Fruit fly (Drosophila melanogaster) whole organism, embryonic: ENCODE measurements around the gene Cyp4ac1.

Experiments
- BEAF-32 ChIP-seq: fragments of 200-800 bp; sonication (Bioruptor generic); optimal IDR thresholded peaks from 3 replicates; lab custom pipeline; 2017; ENCODE audit warnings: missing biosample characterization, missing genetic modification characterization, mild to moderate bottlenecking, moderate library complexity, missing genetic modification reagents
- CG10274 ChIP-seq: fragments of 200-800 bp; sonication (Bioruptor generic); optimal IDR thresholded peaks from 3 replicates; lab custom pipeline; 2017; ENCODE audit warnings: missing biosample characterization, mild to moderate bottlenecking, missing genetic modification characterization
- CG11085 ChIP-seq: fragments of 200-800 bp; sonication (Bioruptor generic); IDR thresholded peaks from 2 replicates; pipeline ENCODE4 v1.3.6; 2022; ENCODE audit warnings: missing biosample characterization, missing genetic modification characterization
- CG12155 ChIP-seq: fragments of 200-800 bp; sonication (Bioruptor generic); optimal IDR thresholded peaks from 3 replicates; lab custom pipeline; 2016; ENCODE audit warnings: missing biosample characterization, missing genetic modification characterization
- CG13624 ChIP-seq: fragments of 200-800 bp; sonication (Bioruptor generic); optimal IDR thresholded peaks from 2 replicates; lab custom pipeline; 2016; ENCODE audit warnings: missing biosample characterization, missing genetic modification characterization
- CG14710 ChIP-seq: fragments of 200-800 bp; sonication (Bioruptor generic); optimal IDR thresholded peaks from 3 replicates; lab custom pipeline; 2019; ENCODE audit warnings: missing biosample characterization, mild to moderate bottlenecking, missing genetic modification characterization, moderate library complexity
- CG14965 ChIP-seq: fragments of 200-800 bp; sonication (Bioruptor generic); optimal IDR thresholded peaks from 2 replicates; lab custom pipeline; 2016; ENCODE audit warnings: missing biosample characterization, missing genetic modification characterization, borderline replicate concordance
- CG16779 ChIP-seq: fragments of 200-800 bp; sonication (Bioruptor generic); IDR thresholded peaks from 2 replicates; pipeline ENCODE4 v1.3.6; 2022; ENCODE audit warnings: missing biosample characterization, missing genetic modification characterization
- CG16813 ChIP-seq: fragments of 200-800 bp; sonication (Bioruptor generic); IDR thresholded peaks from 3 replicates; pipeline ENCODE4 v1.3.6; 2022; ENCODE audit warnings: missing biosample characterization, missing genetic modification characterization; ENCODE audit not compliant: partially characterized antibody
- CG17186 ChIP-seq: fragments of 200-800 bp; sonication (Bioruptor generic); optimal IDR thresholded peaks from 3 replicates; lab custom pipeline; 2017; ENCODE audit warnings: missing biosample characterization, missing genetic modification reagents, missing genetic modification characterization
- CG17568 ChIP-seq: fragments of 200-800 bp; sonication (Bioruptor generic); optimal IDR thresholded peaks from 2 replicates; lab custom pipeline; 2018; ENCODE audit warnings: missing biosample characterization, mild to moderate bottlenecking, missing genetic modification characterization, moderate library complexity
- CG3838 ChIP-seq: fragments of 200-800 bp; sonication (Bioruptor generic); optimal IDR thresholded peaks from 3 replicates; lab custom pipeline; 2016; ENCODE audit warnings: missing biosample characterization, missing genetic modification characterization
- CG6689 ChIP-seq: fragments of 200-800 bp; sonication (Bioruptor generic); IDR thresholded peaks from 2 replicates; pipeline ENCODE4 v1.3.6; 2022; ENCODE audit warnings: missing biosample characterization, missing genetic modification characterization
- CG8388 ChIP-seq: fragments of 200-800 bp; sonication (Bioruptor generic); optimal IDR thresholded peaks from 2 replicates; lab custom pipeline; 2019; ENCODE audit warnings: missing biosample characterization, mild to moderate bottlenecking, missing genetic modification characterization, moderate library complexity
- CG8478 ChIP-seq: fragments of >200 bp; optimal IDR thresholded peaks from 2 replicates; lab custom pipeline; 2018
- D ChIP-seq, 2 experiments: fragments of 200-800 bp in 1 of 2; fragments of >200 bp in 1 of 2; sonication (Bioruptor generic) in 1 of 2; optimal IDR thresholded peaks; 2 replicates in 1 of 2; 3 replicates in 1 of 2; lab custom pipeline; 2017; ENCODE audit warnings: mild to moderate bottlenecking in 1 of 2, missing biosample characterization in 1 of 2, missing genetic modification characterization in 1 of 2, missing genetic modification reagents in 1 of 2
- Dfd ChIP-seq, 2 experiments: fragments of >200 bp; optimal IDR thresholded peaks; 2 replicates each; lab custom pipeline; 2017; ENCODE audit warnings: missing biosample characterization in 2 of 2, missing genetic modification characterization in 2 of 2
- Doc2 ChIP-seq: fragments of 200-800 bp; sonication (Bioruptor generic); IDR thresholded peaks from 2 replicates; pipeline ENCODE4 v1.3.6; 2022; ENCODE audit warnings: missing biosample characterization, missing genetic modification characterization
- E2f1 ChIP-seq: fragments of 200-800 bp; sonication (Bioruptor generic); IDR thresholded peaks from 2 replicates; pipeline ENCODE4 v1.3.6; 2022; ENCODE audit warnings: missing biosample characterization, missing genetic modification characterization
- ERR ChIP-seq: fragments of 200-800 bp; sonication (Bioruptor generic); optimal IDR thresholded peaks from 2 replicates; lab custom pipeline; 2016; ENCODE audit warnings: missing biosample characterization, missing genetic modification characterization
- Elba2 ChIP-seq: fragments of 200-800 bp; sonication (Bioruptor generic); optimal IDR thresholded peaks from 3 replicates; lab custom pipeline; 2016; ENCODE audit warnings: missing biosample characterization, missing genetic modification characterization
- HmgD ChIP-seq: fragments of 200-800 bp; sonication (Bioruptor generic); optimal IDR thresholded peaks from 3 replicates; lab custom pipeline; 2016; ENCODE audit warnings: missing biosample characterization, missing genetic modification characterization
- Hr51 ChIP-seq, 2 experiments: fragments of 200-800 bp; sonication (Bioruptor generic); optimal IDR thresholded peaks; 2 replicates in 1 of 2; 3 replicates in 1 of 2; lab custom pipeline; 2016 to 2018; ENCODE audit warnings: missing biosample characterization in 2 of 2, missing genetic modification characterization in 2 of 2, mild to moderate bottlenecking in 1 of 2, moderate library complexity in 1 of 2
- Hsf ChIP-seq: fragments of 200-800 bp; sonication (Bioruptor generic); optimal IDR thresholded peaks from 3 replicates; lab custom pipeline; 2016; ENCODE audit warnings: missing biosample characterization, missing genetic modification characterization
- Max ChIP-seq: fragments of 200-800 bp; sonication (Bioruptor generic); optimal IDR thresholded peaks from 2 replicates; lab custom pipeline; 2016; ENCODE audit warnings: missing biosample characterization, mild to moderate bottlenecking, missing genetic modification characterization
- Mes4 ChIP-seq: fragments of 200-800 bp; sonication (Bioruptor generic); optimal IDR thresholded peaks from 2 replicates; lab custom pipeline; 2016; ENCODE audit warnings: missing biosample characterization, missing genetic modification characterization
- NK7.1 ChIP-seq: fragments of 200-800 bp; sonication (Bioruptor generic); optimal IDR thresholded peaks from 3 replicates; lab custom pipeline; 2016; ENCODE audit warnings: missing biosample characterization, missing genetic modification characterization
- Ptx1 ChIP-seq: fragments of 200-800 bp; sonication (Bioruptor generic); IDR thresholded peaks from 2 replicates; pipeline ENCODE4 v1.3.6; 2022; ENCODE audit warnings: missing biosample characterization, missing genetic modification characterization
- Rx ChIP-seq: fragments of 200-800 bp; sonication (Bioruptor generic); IDR thresholded peaks from 2 replicates; pipeline ENCODE4 v1.3.6; 2022; ENCODE audit warnings: missing biosample characterization, missing genetic modification characterization
- Sin3A ChIP-seq: fragments of >200 bp; optimal IDR thresholded peaks from 2 replicates; lab custom pipeline; 2018
- Ssrp ChIP-seq: fragments of 200-800 bp; sonication (Bioruptor generic); optimal IDR thresholded peaks from 2 replicates; lab custom pipeline; 2018; ENCODE audit warnings: missing biosample characterization, mild to moderate bottlenecking, missing genetic modification characterization, moderate library complexity
- amos ChIP-seq: fragments of 200-800 bp; sonication (Bioruptor generic); IDR thresholded peaks from 2 replicates; pipeline ENCODE4 v1.3.6; 2022; ENCODE audit warnings: missing biosample characterization, missing genetic modification characterization; ENCODE audit not compliant: partially characterized antibody
- bcd ChIP-seq: fragments of 200-800 bp; sonication (Bioruptor generic); optimal IDR thresholded peaks from 2 replicates; lab custom pipeline; 2017; ENCODE audit warnings: missing biosample characterization, mild to moderate bottlenecking, missing genetic modification characterization
- bowl ChIP-seq: fragments of 200-800 bp; sonication (Bioruptor generic); IDR thresholded peaks from 2 replicates; pipeline ENCODE4 v1.3.6; 2022; ENCODE audit warnings: missing biosample characterization, missing genetic modification characterization
- chm ChIP-seq: fragments of 200-800 bp; sonication (Bioruptor generic); IDR thresholded peaks from 2 replicates; pipeline ENCODE4 v1.3.6; 2022; ENCODE audit warnings: missing biosample characterization, missing genetic modification characterization
- dpn ChIP-seq, 2 experiments: fragments of 200-800 bp; sonication (Bioruptor generic); optimal IDR thresholded peaks; 3 replicates each; lab custom pipeline; 2016; ENCODE audit warnings: missing biosample characterization in 2 of 2, missing genetic modification characterization in 2 of 2
- esg ChIP-seq: fragments of 200-800 bp; sonication (Bioruptor generic); conservative IDR thresholded peaks from 2 replicates; pipeline ENCODE4 v1.3.6; 2022; ENCODE audit warnings: missing biosample characterization, missing genetic modification characterization
- klu ChIP-seq: fragments of 200-800 bp; sonication (Bioruptor generic); IDR thresholded peaks from 2 replicates; pipeline ENCODE4 v1.3.6; 2022; ENCODE audit warnings: missing biosample characterization, missing genetic modification characterization
- lab ChIP-seq: fragments of 200-800 bp; sonication (Bioruptor generic); optimal IDR thresholded peaks from 3 replicates; lab custom pipeline; 2017; ENCODE audit warnings: missing biosample characterization, missing genetic modification characterization, mild to moderate bottlenecking, moderate library complexity, missing genetic modification reagents
- lola ChIP-seq, 3 experiments: fragments of >200 bp in 2 of 3; fragments of 200-800 bp in 1 of 3; sonication (Bioruptor generic) in 1 of 3; optimal IDR thresholded peaks; 2 replicates each; lab custom pipeline; 2017 to 2019; ENCODE audit warnings: missing biosample characterization in 3 of 3, missing genetic modification characterization in 3 of 3, mild to moderate bottlenecking in 1 of 3, moderate library complexity in 1 of 3
- pum ChIP-seq: fragments of 200-800 bp; sonication (Bioruptor generic); optimal IDR thresholded peaks from 2 replicates; lab custom pipeline; 2016; ENCODE audit warnings: missing biosample characterization, missing genetic modification characterization
- ranshi ChIP-seq: fragments of 200-800 bp; sonication (Bioruptor generic); IDR thresholded peaks from 2 replicates; pipeline ENCODE4 v1.3.6; 2022; ENCODE audit warnings: missing biosample characterization, missing genetic modification characterization
- repo ChIP-seq: fragments of 200-800 bp; sonication (Bioruptor generic); optimal IDR thresholded peaks from 2 replicates; lab custom pipeline; 2016; ENCODE audit warnings: missing biosample characterization, missing genetic modification characterization
- rib ChIP-seq: fragments of 200-800 bp; sonication (Bioruptor generic); IDR thresholded peaks from 2 replicates; pipeline ENCODE4 v1.3.6; 2022; ENCODE audit warnings: missing biosample characterization, missing genetic modification characterization
- ro ChIP-seq: fragments of 200-800 bp; sonication (Bioruptor generic); IDR thresholded peaks from 2 replicates; pipeline ENCODE4 v1.3.6; 2022; ENCODE audit warnings: missing biosample characterization, missing genetic modification characterization
- sc ChIP-seq, 3 experiments: fragments of >200 bp in 2 of 3; fragments of 200-800 bp in 1 of 3; sonication (Bioruptor generic) in 1 of 3; optimal IDR thresholded peaks; 2 replicates in 2 of 3; 3 replicates in 1 of 3; lab custom pipeline; 2017; ENCODE audit warnings: mild to moderate bottlenecking in 1 of 3, missing biosample characterization in 1 of 3, missing genetic modification characterization in 1 of 3, missing genetic modification reagents in 1 of 3
- sr ChIP-seq: fragments of 200-800 bp; sonication (Bioruptor generic); IDR thresholded peaks from 3 replicates; pipeline ENCODE4 v1.3.6; 2022; ENCODE audit warnings: missing biosample characterization, missing genetic modification characterization
- zen2 ChIP-seq: fragments of 200-800 bp; sonication (Bioruptor generic); IDR thresholded peaks from 3 replicates; pipeline ENCODE4 v1.3.6; 2022; ENCODE audit warnings: missing biosample characterization, missing genetic modification characterization; ENCODE audit not compliant: partially characterized antibody

Gene Cyp4ac1

dm6 chr2L:5278309-5279130, 14.7 kb downstream of the Cyp4ac1 start, which contains the start of the genes Nin and Bub1 (continued):
- TF ChIP-seq CG12155, result peak; percentile 78
- no peak for TF ChIP-seq CG17568
- no peak for TF ChIP-seq lab (GFP tag; lab: Kevin White, UChicago)
- TF ChIP-seq ro (GFP tag; lab: Robert Waterston, UW), result no peak
- peak; percentile 90 for TF ChIP-seq BEAF-32 (GFP tag; lab: Kevin White, UChicago)
- no peak for TF ChIP-seq bowl
- TF ChIP-seq Mes4 (GFP tag; lab: Kevin White, UChicago), result no peak
- TF ChIP-seq CG11085 (GFP tag; lab: Robert Waterston, UW), result 0 out of 2 replicates have a peak, but pooled peaks have one; percentile 20
- no peak for TF ChIP-seq CG14965 (GFP tag; lab: Kevin White, UChicago)
- TF ChIP-seq CG8388, result no peak
- no peak for TF ChIP-seq Elba2
- no peak for TF ChIP-seq pum (GFP tag; lab: Kevin White, UChicago)
- TF ChIP-seq ranshi (GFP tag; lab: Robert Waterston, UW), result 0 out of 2 replicates have a peak, but pooled peaks have one; percentile 33
- peak; percentile 51; the same call in 2 of the 3 replicates for TF ChIP-seq zen2 (GFP tag; lab: Robert Waterston, UW)
- no peak for TF ChIP-seq Doc2 (GFP tag; lab: Robert Waterston, UW)
- TF ChIP-seq amos, result peak; percentile 95
- TF ChIP-seq Ptx1 (GFP tag; lab: Robert Waterston, UW), result 0 out of 2 replicates have a peak, but pooled peaks have one; percentile 28
- peak in 1 of 2 experiments; percentile 34 for TF ChIP-seq dpn (GFP tag; optimal IDR thresholded peaks at IDR 0.05; lab: Kevin White, UChicago)
- TF ChIP-seq CG3838 (GFP tag; lab: Kevin White, UChicago), result no peak
- peak; percentile 73; the same call in 2 of the 3 replicates for TF ChIP-seq sr (GFP tag; lab: Robert Waterston, UW)
- TF ChIP-seq CG10274 (GFP tag; lab: Kevin White, UChicago), result no peak
- TF ChIP-seq Max, result no peak
- TF ChIP-seq CG6689 (GFP tag; lab: Robert Waterston, UW), result no peak
- no peak for TF ChIP-seq Dfd (GFP tag; optimal IDR thresholded peaks at IDR 0.05; lab: Kevin White, UChicago)
- peak; percentile 36; the same call in 1 of the 2 replicates for TF ChIP-seq E2f1 (GFP tag; lab: Robert Waterston, UW)
- TF ChIP-seq rib (GFP tag; lab: Robert Waterston, UW), result no peak
- no peak for TF ChIP-seq esg (GFP tag; lab: Robert Waterston, UW)
- TF ChIP-seq klu, result no peak
- TF ChIP-seq Hsf (GFP tag; lab: Kevin White, UChicago), result peak; percentile 18
- no peak for TF ChIP-seq Hr51 (GFP tag; optimal IDR thresholded peaks at IDR 0.05; lab: Kevin White, UChicago)
- TF ChIP-seq Sin3A (lab: Kevin White, UChicago), result no peak
- TF ChIP-seq bcd (GFP tag; lab: Kevin White, UChicago), result no peak
- TF ChIP-seq CG16779 (GFP tag; lab: Robert Waterston, UW), result no peak
- TF ChIP-seq Ssrp (tag; lab: Kevin White, UChicago), result peak; percentile 8
- no peak for TF ChIP-seq NK7.1 (GFP tag; lab: Kevin White, UChicago)
- TF ChIP-seq lola (GFP tag; optimal IDR thresholded peaks at IDR 0.05; lab: Kevin White, UChicago), result peak in 1 of 3 experiments; percentile 37
- no peak for TF ChIP-seq CG8478 (lab: Kevin White, UChicago)
- TF ChIP-seq CG16813 (GFP tag; lab: Robert Waterston, UW), result peak; percentile 92
- no peak for TF ChIP-seq chm (GFP tag; lab: Robert Waterston, UW)
- no peak for TF ChIP-seq HmgD (GFP tag; lab: Kevin White, UChicago)
- no peak for TF ChIP-seq sc (optimal IDR thresholded peaks at IDR 0.05; lab: Kevin White, UChicago)
- no peak for TF ChIP-seq sc (GFP tag; optimal IDR thresholded peaks at IDR 0.05; lab: Kevin White, UChicago)
- TF ChIP-seq D (optimal IDR thresholded peaks at IDR 0.05; lab: Kevin White, UChicago), result no peak
- no peak for TF ChIP-seq D (GFP tag; optimal IDR thresholded peaks at IDR 0.05; lab: Kevin White, UChicago)
- peak; percentile 64 for TF ChIP-seq CG14710 (tag; lab: Kevin White, UChicago)
- peak; percentile 16 for TF ChIP-seq CG13624 (GFP tag; lab: Kevin White, UChicago)
- no peak for TF ChIP-seq Rx (GFP tag; lab: Robert Waterston, UW)
- TF ChIP-seq CG17186 (GFP tag; lab: Kevin White, UChicago), result peak; percentile 18
- no peak for TF ChIP-seq ERR (GFP tag; lab: Kevin White, UChicago)
- TF ChIP-seq repo (GFP tag; lab: Kevin White, UChicago), result no peak
